Worm (Caenorhabditis elegans): ENCODE data around the gene F53F1.3.

F53F1.3 gene

ce11 chrV:13396426-13396825 lies 11.6 kb upstream of the F53F1.3 start (continued):
- TF ChIP-seq gmeb-2 (tag; optimal IDR thresholded peaks at IDR 0.05) (no peak), ama-1 (optimal IDR thresholded peaks at IDR 0.05) (no peak), ceh-34 (tag; optimal IDR thresholded peaks at IDR 0.05) (peak; percentile 72), unc-3 (GFP tag; conservative IDR thresholded peaks at IDR 0.05) (no peak), unc-3 (tag; optimal IDR thresholded peaks at IDR 0.05) (no peak), nhr-11 (tag; optimal IDR thresholded peaks at IDR 0.05) (no peak), pax-1 (tag; optimal IDR thresholded peaks at IDR 0.05) (no peak), unc-42 (tag; optimal IDR thresholded peaks at IDR 0.05) (peak; percentile 66), ets-4 (tag; optimal IDR thresholded peaks at IDR 0.05) (no peak), ceh-14 (tag; optimal IDR thresholded peaks at IDR 0.05) (peak; percentile 64), ref-2 (tag; optimal IDR thresholded peaks at IDR 0.05) (no peak), hlh-6 (tag; optimal IDR thresholded peaks at IDR 0.05) (peak; percentile 60), lim-6 (tag; optimal IDR thresholded peaks at IDR 0.05) (no peak), nhr-232 (tag; optimal IDR thresholded peaks at IDR 0.05) (no peak), unc-86 (tag; optimal IDR thresholded peaks at IDR 0.05) (no peak), ztf-16 (tag; optimal IDR thresholded peaks at IDR 0.05) (no peak), elt-2 (tag; optimal IDR thresholded peaks at IDR 0.05) (peak; percentile 7), tbx-2 (tag; optimal IDR thresholded peaks at IDR 0.05) (peak; percentile 64), ahr-1 (tag; optimal IDR thresholded peaks at IDR 0.05) (peak; percentile 17), hlh-15 (tag; optimal IDR thresholded peaks at IDR 0.05) (peak; percentile 43), K09A11.1 (tag; optimal IDR thresholded peaks at IDR 0.05; ENCODE audit: insufficient read depth) (no peak), ceh-9 (tag; optimal IDR thresholded peaks at IDR 0.05) (no peak), sox-4 (tag; optimal IDR thresholded peaks at IDR 0.05) (peak; percentile 34), pha-4 (tag; optimal IDR thresholded peaks at IDR 0.05) (no peak), fkh-6 (tag; optimal IDR thresholded peaks at IDR 0.05) (no peak), tbx-7 (tag; optimal IDR thresholded peaks at IDR 0.05) (no peak), hlh-13 (GFP tag; optimal IDR thresholded peaks at IDR 0.05) (no peak), C08G9.2 (tag; optimal IDR thresholded peaks at IDR 0.05) (peak; percentile 23), madf-2 (tag; optimal IDR thresholded peaks at IDR 0.05) (peak; percentile 2), nfya-1 (tag; optimal IDR thresholded peaks at IDR 0.05) (peak; percentile 42), rnt-1 (tag; optimal IDR thresholded peaks at IDR 0.05) (peak; percentile 6), lin-11 (tag; optimal IDR thresholded peaks at IDR 0.05) (no peak), elt-4 (tag; optimal IDR thresholded peaks at IDR 0.05) (no peak), zip-5 (tag; optimal IDR thresholded peaks at IDR 0.05) (no peak), T23F11.4 (GFP tag; optimal IDR thresholded peaks at IDR 0.05) (peak; percentile 51), K02D7.2 (tag; optimal IDR thresholded peaks at IDR 0.05) (no peak)

DNA sequence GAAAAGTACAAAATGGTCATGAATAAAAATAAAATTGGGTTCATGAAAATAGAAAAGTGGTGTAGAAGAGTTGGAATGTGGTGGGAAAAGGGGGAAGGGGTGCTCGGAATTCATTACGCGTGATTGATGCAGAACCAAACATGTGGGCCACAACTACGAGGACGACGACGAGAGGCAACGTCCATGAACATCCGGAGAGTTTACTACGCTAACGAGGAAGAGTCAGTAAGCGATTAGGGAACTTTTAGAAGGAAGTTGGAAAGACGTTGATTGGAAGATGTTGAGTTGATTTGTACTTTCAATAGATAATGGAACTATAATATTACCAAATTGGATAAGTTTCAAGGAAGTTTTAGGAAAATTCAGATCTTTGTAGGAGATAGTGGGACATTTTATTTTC lies 6.4 kb upstream of the F53F1.3 start:
- no peak for TF ChIP-seq sdc-2 (tag; optimal IDR thresholded peaks at IDR 0.05)
- TF ChIP-seq unc-42 (tag; optimal IDR thresholded peaks at IDR 0.05): peak; percentile 62
- peak; percentile 12 for TF ChIP-seq ceh-31 (tag; optimal IDR thresholded peaks at IDR 0.05)

DNA sequence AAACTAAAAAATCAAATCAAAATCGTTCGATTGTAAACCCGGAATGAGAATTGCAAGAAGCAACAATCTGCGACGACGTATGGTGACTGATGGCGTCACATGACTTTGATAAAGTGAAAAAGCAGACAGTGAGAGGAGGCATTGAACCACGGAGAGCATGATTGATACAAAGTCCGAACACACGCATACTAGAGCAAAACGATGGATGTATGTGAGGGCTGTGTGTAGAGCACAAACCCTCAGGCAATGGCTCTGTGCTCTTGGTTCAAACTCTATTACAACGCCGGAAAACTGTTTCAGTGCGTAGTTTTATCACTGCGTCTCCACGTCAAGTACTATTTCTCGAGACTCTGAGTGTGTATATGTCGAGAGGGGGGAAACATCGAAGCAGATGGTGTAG lies 5.5 kb upstream of the F53F1.3 start:
- TF ChIP-seq ceh-18 (tag; optimal IDR thresholded peaks at IDR 0.05) (peak; percentile 34), hlh-30 (tag; optimal IDR thresholded peaks at IDR 0.05; ENCODE audit: insufficient read depth) (peak; percentile 40), hlh-15 (tag; optimal IDR thresholded peaks at IDR 0.05) (no peak), unc-55 (GFP tag; optimal IDR thresholded peaks at IDR 0.05) (peak; percentile 83), hlh-13 (GFP tag; optimal IDR thresholded peaks at IDR 0.05) (no peak)

DNA sequence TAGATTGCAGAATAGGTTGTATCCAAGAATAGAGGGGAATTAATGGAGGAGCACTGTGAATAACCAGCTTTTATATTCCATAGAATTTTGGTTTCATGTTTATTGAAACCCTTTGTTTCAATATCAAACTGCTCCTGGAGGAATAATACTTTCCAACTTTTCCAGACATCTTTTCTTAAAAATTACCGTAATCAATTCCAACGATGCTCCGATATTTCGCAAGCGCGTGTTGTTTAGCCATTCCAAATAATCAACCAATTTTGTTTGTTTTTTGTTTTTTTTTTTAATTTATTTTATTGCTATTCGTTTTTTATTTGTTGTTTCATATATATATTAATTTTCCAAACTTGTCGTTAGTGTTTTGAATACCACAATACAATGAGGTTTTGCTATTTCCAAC lies 2.0 kb upstream of the F53F1.3 start, which contains the start of gene cutl-1:
Gene cutl-1 (minus strand): TSS at position 83 of the 400 bp plus-strand sequence.
- TF ChIP-seq ceh-31 (tag; optimal IDR thresholded peaks at IDR 0.05) (no peak), ceh-24 (tag; optimal IDR thresholded peaks at IDR 0.05) (no peak), K02D7.2 (tag; optimal IDR thresholded peaks at IDR 0.05) (no peak), sox-4 (tag; optimal IDR thresholded peaks at IDR 0.05) (no peak), nhr-232 (tag; optimal IDR thresholded peaks at IDR 0.05) (no peak)
